Worm (Caenorhabditis elegans): ENCODE results near the gene F58F12.4.

ce11 chrII:6358232-6358631 lies 28.3 kb upstream of the F58F12.4 start:
- TF ChIP-seq nfya-1 (tag; optimal IDR thresholded peaks at IDR 0.05) (no peak), fkh-10 (GFP tag; optimal IDR thresholded peaks at IDR 0.05) (no peak), ceh-48 (tag; optimal IDR thresholded peaks at IDR 0.05) (no peak), fax-1 (tag; optimal IDR thresholded peaks at IDR 0.05) (no peak), lin-11 (tag; optimal IDR thresholded peaks at IDR 0.05) (no peak), pag-3 (tag; optimal IDR thresholded peaks at IDR 0.05; ENCODE audit: borderline replicate concordance) (no peak), ceh-2 (tag; optimal IDR thresholded peaks at IDR 0.05) (no peak), rnt-1 (tag; optimal IDR thresholded peaks at IDR 0.05) (no peak)

Data from whole organism, late embryonic.